Worm (Caenorhabditis elegans) whole organism, midembryonic: Measurements from ENCODE around the gene F20D6.11.

Experiments used
- T22C8.4 ChIP-seq: fragments of 200-800 bp; sonication (Bioruptor generic); IDR thresholded peaks from 2 replicates; pipeline ENCODE4 v1.3.6; 2022; ENCODE audit warnings: missing genetic modification characterization, missing compliant biosample characterization
- cog-1 ChIP-seq: sonication (generic microtip); optimal IDR thresholded peaks from 2 replicates; lab custom pipeline; 2016; ENCODE audit warnings: missing genetic modification characterization, missing compliant biosample characterization
- flt-1 ChIP-seq: fragments of 200-800 bp; sonication (Bioruptor generic); IDR thresholded peaks from 2 replicates; pipeline ENCODE4 v1.3.6; 2022; ENCODE audit warnings: missing genetic modification characterization, missing compliant biosample characterization
- klf-2 ChIP-seq: fragments of 200-800 bp; sonication (Bioruptor generic); conservative IDR thresholded peaks from 2 replicates; pipeline ENCODE4 v1.3.6; 2022; ENCODE audit warnings: missing genetic modification reagents, missing genetic modification characterization, missing compliant biosample characterization
- med-1 ChIP-seq: sonication (generic microtip); optimal IDR thresholded peaks from 2 replicates; lab custom pipeline; 2017; ENCODE audit warnings: missing genetic modification characterization, mild to moderate bottlenecking, missing compliant biosample characterization, antibody characterized with exemption, missing genetic modification reagents; ENCODE audit not compliant: insufficient read depth
- ref-1 ChIP-seq: fragments of 200-800 bp; sonication (Bioruptor generic); conservative IDR thresholded peaks from 2 replicates; pipeline ENCODE4 v1.3.6; 2022; ENCODE audit warnings: missing genetic modification reagents, missing genetic modification characterization, missing compliant biosample characterization
- ztf-23 ChIP-seq: fragments of 200-800 bp; sonication (Bioruptor generic); IDR thresholded peaks from 2 replicates; pipeline ENCODE4 v1.3.6; 2022; ENCODE audit warnings: missing genetic modification reagents, missing genetic modification characterization, missing compliant biosample characterization
- ztf-29 ChIP-seq: fragments of 200-800 bp; sonication (Bioruptor generic); IDR thresholded peaks from 2 replicates; pipeline ENCODE4 v1.3.6; 2022; ENCODE audit warnings: missing genetic modification reagents, missing genetic modification characterization, missing compliant biosample characterization

DNA sequence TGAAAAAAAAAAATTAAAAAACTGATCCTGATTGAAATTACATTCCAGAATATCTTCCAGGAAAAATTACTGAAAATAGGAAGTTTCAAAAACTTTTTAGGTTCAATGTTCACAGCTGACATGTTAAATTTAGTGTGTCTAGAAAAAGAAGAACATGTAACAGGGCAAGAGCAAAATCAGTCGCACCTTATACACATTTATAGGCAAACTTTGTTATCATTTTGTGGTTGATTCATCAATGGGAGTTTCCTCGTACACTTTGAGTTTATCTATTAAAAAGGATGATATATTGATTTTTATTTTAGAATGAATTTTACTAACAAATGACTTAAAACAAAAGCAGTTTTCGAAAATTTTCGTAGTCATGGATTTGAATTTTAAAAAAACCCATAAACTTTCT is 44.3 kb upstream of the F20D6.11 start:
- TF ChIP-seq klf-2 (GFP tag; lab: Robert Waterston, UW) (no peak), cog-1 (tag; lab: Kevin White, UChicago) (no peak), flt-1 (no peak), ztf-23 (GFP tag; lab: Robert Waterston, UW) (no peak), ref-1 (GFP tag; lab: Robert Waterston, UW) (no peak), ztf-29 (GFP tag; lab: Robert Waterston, UW) (no peak), med-1 (no peak), T22C8.4 (GFP tag; lab: Robert Waterston, UW) (no peak)
